Worm (Caenorhabditis elegans) whole organism, midembryonic: ENCODE results near the gene epic-2.

Source experiments
- tab-1 ChIP-seq: fragments of 200-800 bp; sonication (Bioruptor generic); IDR thresholded peaks from 2 replicates; pipeline ENCODE4 v1.3.6; 2022; ENCODE audit warnings: missing genetic modification characterization, missing compliant biosample characterization
- ztf-29 ChIP-seq: fragments of 200-800 bp; sonication (Bioruptor generic); IDR thresholded peaks from 2 replicates; pipeline ENCODE4 v1.3.6; 2022; ENCODE audit warnings: missing genetic modification reagents, missing genetic modification characterization, missing compliant biosample characterization

- no peak for TF ChIP-seq ztf-29 (GFP tag; lab: Robert Waterston, UW)
- no peak for TF ChIP-seq tab-1 (GFP tag; lab: Robert Waterston, UW)
These were observed 47.7 kb downstream of the epic-2 start, which contains the start of gene col-108 for ce11 chrIV:1768288-1768687.
